Fruit fly (Drosophila melanogaster): Measurements from ENCODE around the gene CG33322.

CG33322 gene

DNA sequence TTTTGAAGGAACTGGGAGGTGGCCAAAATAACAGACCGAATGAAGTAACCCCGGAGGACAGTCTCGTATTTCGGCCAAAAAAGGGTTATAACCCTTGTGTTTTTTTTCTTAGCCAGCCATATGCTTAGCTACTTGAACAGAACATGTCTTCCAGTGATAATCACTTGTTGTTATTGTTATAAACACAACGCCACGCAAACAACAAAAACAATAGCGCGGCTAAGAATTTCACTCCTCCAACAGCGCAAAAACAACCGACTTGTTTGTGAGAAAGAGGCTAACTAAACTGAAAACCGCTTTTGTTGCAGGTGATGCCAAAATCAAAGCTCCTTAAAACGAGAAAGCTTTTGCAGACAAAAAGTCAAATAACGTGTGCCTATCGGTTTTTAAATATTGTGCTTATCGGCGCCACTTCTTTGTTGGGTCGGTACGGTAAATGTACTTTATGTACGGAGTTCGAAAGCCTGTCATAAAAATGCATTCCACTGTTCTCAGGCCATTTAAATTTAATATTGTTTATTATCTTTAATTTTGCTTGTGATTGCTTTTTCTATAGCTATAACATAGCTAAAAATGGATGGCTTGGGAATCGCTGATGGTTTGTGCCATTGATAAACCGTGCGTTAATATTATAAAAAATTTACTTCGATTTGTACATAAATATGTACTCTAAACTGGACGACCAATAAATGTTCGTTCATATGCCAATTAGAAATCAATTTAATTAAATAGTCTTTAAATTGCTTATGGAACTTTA lies 19.1 kb downstream of the CG33322 start, which contains the start of gene vari (continued):
- TF ChIP-seq Fer1 (GFP tag; optimal IDR thresholded peaks at IDR 0.05) (peak; percentile 53), Pdp1 (GFP tag; optimal IDR thresholded peaks at IDR 0.05) (no peak), E2f2 (GFP tag; IDR thresholded peaks at IDR 0.05) (peak; percentile 83), pan (optimal IDR thresholded peaks at IDR 0.05) (no peak), pan (GFP tag; optimal IDR thresholded peaks at IDR 0.05 in 1 of 2, IDR thresholded peaks at IDR 0.05 in 1 of 2) (peak in 1 of 2 experiments; percentile 18), chinmo (GFP tag; IDR thresholded peaks at IDR 0.05; ENCODE audit: partially characterized antibody) (peak; percentile 87; the same call in 3 of the 4 replicates), CG2116 (GFP tag; optimal IDR thresholded peaks at IDR 0.05) (peak; percentile 60), luna (GFP tag; optimal IDR thresholded peaks at IDR 0.05) (no peak), CTCF (GFP tag; optimal IDR thresholded peaks at IDR 0.05) (peak; percentile 76), bbx (GFP tag; IDR thresholded peaks at IDR 0.05; ENCODE audit: partially characterized antibody) (peak; percentile 53; the same call in 1 of the 2 replicates), Hmx (GFP tag; optimal IDR thresholded peaks at IDR 0.05) (peak; percentile 17), org-1 (GFP tag; optimal IDR thresholded peaks at IDR 0.05) (no peak), schlank (tag; optimal IDR thresholded peaks at IDR 0.05) (no peak), run (tag; optimal IDR thresholded peaks at IDR 0.05) (no peak), gcm (GFP tag; optimal IDR thresholded peaks at IDR 0.05) (no peak), Lhr (GFP tag; optimal IDR thresholded peaks at IDR 0.05) (peak; percentile 73), stc (GFP tag; IDR thresholded peaks at IDR 0.05) (peak; percentile 13; the same call in 1 of the 2 replicates), CG32767 (GFP tag; IDR thresholded peaks at IDR 0.05) (0 out of 2 replicates have a peak, but pooled peaks have one; percentile 17), CG15269 (tag; optimal IDR thresholded peaks at IDR 0.05) (peak; percentile 18), Myb (GFP tag; optimal IDR thresholded peaks at IDR 0.05) (peak; percentile 40), CG12071 (GFP tag; optimal IDR thresholded peaks at IDR 0.05) (peak; percentile 20), ato (GFP tag; IDR thresholded peaks at IDR 0.05; ENCODE audit: partially characterized antibody) (no peak), Dip2 (GFP tag; IDR thresholded peaks at IDR 0.05) (no peak), CG6254 (GFP tag; optimal IDR thresholded peaks at IDR 0.05) (no peak), Med (GFP tag) (peak; percentile 82), Jarid2 (GFP tag; optimal IDR thresholded peaks at IDR 0.05) (peak; percentile 84), CG3065 (GFP tag; optimal IDR thresholded peaks at IDR 0.05) (no peak), caup (GFP tag; optimal IDR thresholded peaks at IDR 0.05; ENCODE audit: severe bottlenecking) (peak; percentile 19), CG16863 (GFP tag; optimal IDR thresholded peaks at IDR 0.05) (no peak), tna (GFP tag; IDR thresholded peaks at IDR 0.05; ENCODE audit: partially characterized antibody) (0 out of 2 replicates have a peak, but pooled peaks have one; percentile 26), Mrtf (GFP tag; IDR thresholded peaks at IDR 0.05) (0 out of 3 replicates have a peak, but pooled peaks have one; percentile 12), CG4360 (GFP tag; IDR thresholded peaks at IDR 0.05) (peak; percentile 57; the same call in 1 of the 2 replicates), CG16813 (GFP tag; IDR thresholded peaks at IDR 0.05; ENCODE audit: partially characterized antibody) (no peak), Dad (GFP tag; optimal IDR thresholded peaks at IDR 0.05) (no peak), Aef1 (GFP tag; IDR thresholded peaks at IDR 0.05) (peak; percentile 44; the same call in 2 of the 3 replicates), bsh (GFP tag; optimal IDR thresholded peaks at IDR 0.05) (no peak), Antp (GFP tag; optimal IDR thresholded peaks at IDR 0.05) (no peak), slbo (GFP tag; IDR thresholded peaks at IDR 0.05) (no peak), Bgb (GFP tag; IDR thresholded peaks at IDR 0.05; ENCODE audit: partially characterized antibody) (peak; percentile 60), CoRest (tag; optimal IDR thresholded peaks at IDR 0.05) (no peak), CG10543 (GFP tag; optimal IDR thresholded peaks at IDR 0.05) (no peak), CG18764 (GFP tag; optimal IDR thresholded peaks at IDR 0.05) (no peak), CG13894 (tag; optimal IDR thresholded peaks at IDR 0.05) (peak; percentile 61), CG34224 (GFP tag; IDR thresholded peaks at IDR 0.05; ENCODE audit: partially characterized antibody) (peak; percentile 12; the same call in 1 of the 3 replicates), CG13287 (GFP tag; IDR thresholded peaks at IDR 0.05; ENCODE audit: partially characterized antibody) (peak; percentile 22; the same call in 1 of the 2 replicates), Atf6 (GFP tag; IDR thresholded peaks at IDR 0.05) (0 out of 2 replicates have a peak, but pooled peaks have one; percentile 17), CG14667 (GFP tag; IDR thresholded peaks at IDR 0.05) (no peak), sob (GFP tag; IDR thresholded peaks at IDR 0.05) (peak; percentile 11; the same call in 1 of the 2 replicates)

Data from whole organism, embryonic.